Worm (Caenorhabditis elegans): ENCODE measurements around the gene sre-35.

sre-35 gene

ce11 chrII:12408717-12409116 is 43.9 kb downstream of the sre-35 start, which contains the start of gene sre-31:
Gene sre-31, minus strand, starts transcription at chrII:12408817.
- TF ChIP-seq unc-39 (tag; optimal IDR thresholded peaks at IDR 0.05): no peak
- TF ChIP-seq ceh-16 (tag; optimal IDR thresholded peaks at IDR 0.05): no peak
- TF ChIP-seq skn-1 (tag; optimal IDR thresholded peaks at IDR 0.05): no peak

DNA sequence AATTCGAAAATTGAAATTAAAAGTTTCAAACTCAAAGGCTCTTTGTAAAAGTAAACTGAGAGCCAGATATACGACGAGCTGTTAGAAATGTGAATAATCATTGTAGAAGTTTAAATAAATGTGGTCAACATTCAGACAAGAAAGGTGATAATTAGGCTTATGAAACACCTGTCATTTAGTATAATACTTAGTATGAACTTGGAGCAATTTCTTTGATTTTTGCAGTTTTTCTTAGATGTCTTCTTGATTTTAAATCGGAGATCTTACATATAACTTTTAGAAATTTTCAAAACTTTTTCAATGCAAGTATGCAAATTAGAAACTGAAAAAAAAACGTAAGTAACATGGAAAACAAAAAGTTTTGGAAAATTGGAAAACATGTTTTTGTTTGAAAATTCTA is 46.3 kb downstream of the sre-35 start, which contains the start of gene sre-30:
TSS of gene sre-30 (minus strand) at position 101 of the 400 bp plus-strand sequence.
- TF ChIP-seq snpc-4 (tag; optimal IDR thresholded peaks at IDR 0.05) (no peak), dmd-4 (tag; optimal IDR thresholded peaks at IDR 0.05) (no peak), mdl-1 (tag; optimal IDR thresholded peaks at IDR 0.05) (no peak), unc-55 (GFP tag; optimal IDR thresholded peaks at IDR 0.05) (no peak), ZK546.5 (tag; optimal IDR thresholded peaks at IDR 0.05) (no peak), skn-1 (tag; optimal IDR thresholded peaks at IDR 0.05) (no peak), lin-11 (tag; optimal IDR thresholded peaks at IDR 0.05) (no peak), nhr-23 (tag; optimal IDR thresholded peaks at IDR 0.05) (no peak), ama-1 (optimal IDR thresholded peaks at IDR 0.05) (no peak), nhr-129 (tag; optimal IDR thresholded peaks at IDR 0.05) (no peak), Y55F3AM.14 (GFP tag; optimal IDR thresholded peaks at IDR 0.05) (no peak), egl-27 (tag; optimal IDR thresholded peaks at IDR 0.05) (no peak), nhr-6 (tag; optimal IDR thresholded peaks at IDR 0.05) (no peak), blmp-1 (tag; optimal IDR thresholded peaks at IDR 0.05; ENCODE audit: insufficient read depth) (no peak), nhr-237 (tag; optimal IDR thresholded peaks at IDR 0.05) (no peak)

DNA sequence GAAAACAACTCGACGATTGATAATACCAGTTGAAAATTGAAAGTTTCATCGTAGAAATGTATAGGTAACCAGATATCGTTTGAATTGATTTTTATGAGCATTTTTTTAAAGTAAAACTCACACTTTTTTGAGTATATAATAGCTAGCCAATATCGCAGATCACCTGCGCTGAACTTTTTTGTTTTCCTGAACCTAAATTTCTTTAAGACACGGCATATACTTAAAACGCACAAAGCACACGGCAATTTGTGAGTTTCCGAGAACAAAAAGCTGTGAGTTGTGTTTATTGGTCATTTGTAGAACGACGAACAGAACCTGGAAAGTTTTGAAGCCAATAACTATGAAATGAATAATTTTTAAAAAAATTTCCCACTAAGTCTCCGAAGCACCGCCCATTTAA is 50.9 kb downstream of the sre-35 start, which contains the start of gene sre-29:
TSS of gene sre-29 (minus strand) at position 101 of the 400 bp plus-strand sequence.
- TF ChIP-seq snpc-4 (tag; optimal IDR thresholded peaks at IDR 0.05): no peak
- no peak for TF ChIP-seq nhr-12 (tag; optimal IDR thresholded peaks at IDR 0.05)
- TF ChIP-seq Y55F3AM.14 (GFP tag; optimal IDR thresholded peaks at IDR 0.05): no peak
- no peak for TF ChIP-seq R02D3.7 (tag; optimal IDR thresholded peaks at IDR 0.05)
- no peak for TF ChIP-seq F13H6.1 (tag; optimal IDR thresholded peaks at IDR 0.05)
- TF ChIP-seq skn-1 (tag; optimal IDR thresholded peaks at IDR 0.05): no peak
- TF ChIP-seq lin-11 (tag; optimal IDR thresholded peaks at IDR 0.05): no peak
- no peak for TF ChIP-seq aly-2 (tag; optimal IDR thresholded peaks at IDR 0.05)

Measured in whole organism, L2 larva.